Fruit fly (Drosophila melanogaster) whole organism, embryonic: ENCODE data around the gene Irk1.

Source experiments
- BtbVII ChIP-seq: fragments of 200-800 bp; sonication (Bioruptor generic); optimal IDR thresholded peaks from 3 replicates; lab custom pipeline; 2017; ENCODE audit warnings: missing biosample characterization, mild to moderate bottlenecking, missing genetic modification characterization
- CG13424 ChIP-seq: fragments of 200-800 bp; sonication (Bioruptor generic); optimal IDR thresholded peaks from 2 replicates; lab custom pipeline; 2019; ENCODE audit warnings: missing biosample characterization, mild to moderate bottlenecking, missing genetic modification characterization, moderate library complexity
- CG14050 ChIP-seq: fragments of 200-800 bp; sonication (Bioruptor generic); IDR thresholded peaks from 3 replicates; pipeline ENCODE4 v1.3.6; 2022; ENCODE audit warnings: missing biosample characterization, missing genetic modification characterization
- CG14860 ChIP-seq: fragments of 200-800 bp; sonication (Bioruptor generic); IDR thresholded peaks from 3 replicates; pipeline ENCODE4 v1.3.6; 2022; ENCODE audit warnings: missing biosample characterization, missing genetic modification characterization; ENCODE audit not compliant: partially characterized antibody
- CG15601 ChIP-seq: fragments of 200-800 bp; sonication (Bioruptor generic); optimal IDR thresholded peaks from 3 replicates; lab custom pipeline; 2019; ENCODE audit warnings: missing biosample characterization, mild to moderate bottlenecking, missing genetic modification characterization, moderate library complexity
- CG1602 ChIP-seq: fragments of 200-800 bp; sonication (Bioruptor generic); optimal IDR thresholded peaks from 3 replicates; lab custom pipeline; 2016; ENCODE audit warnings: missing biosample characterization, missing genetic modification characterization
- CG16779 ChIP-seq: fragments of 200-800 bp; sonication (Bioruptor generic); IDR thresholded peaks from 2 replicates; pipeline ENCODE4 v1.3.6; 2022; ENCODE audit warnings: missing biosample characterization, missing genetic modification characterization
- CG17829 ChIP-seq: fragments of 200-800 bp; optimal IDR thresholded peaks from 2 replicates; lab custom pipeline; 2019; ENCODE audit warnings: missing biosample characterization, mild to moderate bottlenecking, missing genetic modification characterization, moderate library complexity
- CG17912 ChIP-seq: fragments of 200-800 bp; sonication (Bioruptor generic); optimal IDR thresholded peaks from 2 replicates; lab custom pipeline; 2018; ENCODE audit warnings: missing biosample characterization, mild to moderate bottlenecking, missing genetic modification characterization
- CG1792 ChIP-seq: fragments of 200-800 bp; sonication (Bioruptor generic); optimal IDR thresholded peaks from 2 replicates; lab custom pipeline; 2016; ENCODE audit warnings: missing biosample characterization, missing genetic modification characterization
- CG33213 ChIP-seq: fragments of 200-800 bp; sonication (Bioruptor generic); optimal IDR thresholded peaks from 3 replicates; lab custom pipeline; 2016; ENCODE audit warnings: missing biosample characterization, missing genetic modification characterization
- CG3726 ChIP-seq: fragments of 200-800 bp; sonication (Bioruptor generic); IDR thresholded peaks from 3 replicates; pipeline ENCODE4, ENCODE4 v1.3.6; 2022; ENCODE audit warnings: missing biosample characterization, missing genetic modification characterization
- CG6791 ChIP-seq: fragments of 200-800 bp; sonication (Bioruptor generic); IDR thresholded peaks from 3 replicates; pipeline ENCODE4 v1.3.6; 2022; ENCODE audit warnings: missing biosample characterization, missing genetic modification characterization; ENCODE audit not compliant: partially characterized antibody
- CG7372 ChIP-seq: fragments of 200-800 bp; sonication (Bioruptor generic); IDR thresholded peaks from 2 replicates; pipeline ENCODE4 v1.3.6; 2022; ENCODE audit warnings: missing biosample characterization, missing genetic modification characterization
- CG8944 ChIP-seq: fragments of 200-800 bp; sonication (Bioruptor generic); optimal IDR thresholded peaks from 3 replicates; lab custom pipeline; 2016; ENCODE audit warnings: missing biosample characterization, missing genetic modification characterization
- CTCF ChIP-seq: fragments of 200-800 bp; sonication (Bioruptor generic); optimal IDR thresholded peaks from 2 replicates; lab custom pipeline; 2017; ENCODE audit warnings: missing biosample characterization, mild to moderate bottlenecking, missing genetic modification characterization, moderate library complexity
- Dip2 ChIP-seq: fragments of 200-800 bp; sonication (Bioruptor generic); IDR thresholded peaks from 2 replicates; pipeline ENCODE4 v1.3.6; 2022; ENCODE audit warnings: missing biosample characterization, missing genetic modification characterization
- Dref ChIP-seq: fragments of 200-800 bp; sonication (Bioruptor generic); IDR thresholded peaks from 2 replicates; pipeline ENCODE4 v1.3.6; 2022; ENCODE audit warnings: missing biosample characterization, missing genetic modification characterization
- Drgx ChIP-seq: fragments of 200-800 bp; sonication (Bioruptor generic); IDR thresholded peaks from 2 replicates; pipeline ENCODE4 v1.3.6; 2022; ENCODE audit warnings: missing biosample characterization, missing genetic modification characterization
- Fer1 ChIP-seq: fragments of 200-800 bp; sonication (Bioruptor generic); optimal IDR thresholded peaks from 2 replicates; lab custom pipeline; 2017; ENCODE audit warnings: missing biosample characterization, mild to moderate bottlenecking, missing genetic modification characterization
- Fer3 ChIP-seq: fragments of 200-800 bp; sonication (Bioruptor generic); optimal IDR thresholded peaks from 2 replicates; lab custom pipeline; 2018; ENCODE audit warnings: missing biosample characterization, mild to moderate bottlenecking, missing genetic modification characterization, moderate library complexity
- HLHmδ ChIP-seq: fragments of 200-800 bp; sonication (Bioruptor generic); optimal IDR thresholded peaks from 2 replicates; lab custom pipeline; 2018; ENCODE audit warnings: missing biosample characterization, mild to moderate bottlenecking, missing genetic modification characterization, moderate library complexity
- MTF-1 ChIP-seq: fragments of 200-800 bp; sonication (Bioruptor generic); optimal IDR thresholded peaks from 2 replicates; lab custom pipeline; 2018; ENCODE audit warnings: missing biosample characterization, mild to moderate bottlenecking, missing genetic modification characterization, borderline replicate concordance
- Mrtf ChIP-seq: fragments of 200-800 bp; sonication (Bioruptor generic); IDR thresholded peaks from 3 replicates; pipeline ENCODE4 v1.3.6; 2022; ENCODE audit warnings: missing biosample characterization, missing genetic modification characterization
- Nf-YA ChIP-seq: fragments of 200-800 bp; sonication (Bioruptor generic); IDR thresholded peaks from 2 replicates; pipeline ENCODE4 v1.3.6; 2022; ENCODE audit warnings: missing biosample characterization, missing genetic modification characterization
- Nf-YB ChIP-seq: fragments of 200-800 bp; sonication (Bioruptor generic); optimal IDR thresholded peaks from 3 replicates; lab custom pipeline; 2019; ENCODE audit warnings: missing biosample characterization, mild to moderate bottlenecking, missing genetic modification characterization, moderate library complexity
- Oli ChIP-seq: fragments of 200-800 bp; sonication (Bioruptor generic); optimal IDR thresholded peaks from 2 replicates; lab custom pipeline; 2018; ENCODE audit warnings: missing biosample characterization, mild to moderate bottlenecking, missing genetic modification characterization, moderate library complexity
- Ravus ChIP-seq: fragments of 200-800 bp; sonication (Bioruptor generic); IDR thresholded peaks from 2 replicates; pipeline ENCODE4 v1.3.6; 2022; ENCODE audit warnings: missing biosample characterization, missing genetic modification characterization
- Rx ChIP-seq: fragments of 200-800 bp; sonication (Bioruptor generic); IDR thresholded peaks from 2 replicates; pipeline ENCODE4 v1.3.6; 2022; ENCODE audit warnings: missing biosample characterization, missing genetic modification characterization
- az2 ChIP-seq: fragments of 200-800 bp; sonication (Bioruptor generic); optimal IDR thresholded peaks from 3 replicates; lab custom pipeline; 2016; ENCODE audit warnings: missing biosample characterization, missing genetic modification characterization
- corto ChIP-seq: fragments of 200-800 bp; sonication (Bioruptor generic); optimal IDR thresholded peaks from 2 replicates; lab custom pipeline; 2016; ENCODE audit warnings: missing biosample characterization, mild to moderate bottlenecking, missing genetic modification characterization, moderate library complexity
- ewg ChIP-seq: fragments of 200-800 bp; sonication (Bioruptor generic); optimal IDR thresholded peaks from 3 replicates; lab custom pipeline; 2017; ENCODE audit warnings: mild to moderate bottlenecking, missing biosample characterization, missing genetic modification reagents, missing genetic modification characterization
- fu2 ChIP-seq: fragments of 200-800 bp; sonication (Bioruptor generic); optimal IDR thresholded peaks from 2 replicates; lab custom pipeline; 2016; ENCODE audit warnings: missing biosample characterization, missing genetic modification characterization
- gem ChIP-seq: fragments of 200-800 bp; sonication (Bioruptor generic); optimal IDR thresholded peaks from 2 replicates; lab custom pipeline; 2019; ENCODE audit warnings: missing biosample characterization, mild to moderate bottlenecking, missing genetic modification characterization, moderate library complexity
- gfzf ChIP-seq: fragments of 200-800 bp; sonication (Bioruptor generic); optimal IDR thresholded peaks from 2 replicates; lab custom pipeline; 2016; ENCODE audit warnings: missing biosample characterization, mild to moderate bottlenecking, missing genetic modification characterization, moderate library complexity
- gt ChIP-seq: fragments of 200-800 bp; sonication (Bioruptor generic); IDR thresholded peaks from 2 replicates; pipeline ENCODE4 v1.3.6; 2022; ENCODE audit warnings: missing biosample characterization, missing genetic modification characterization
- hb ChIP-seq: fragments of 200-800 bp; sonication (Bioruptor generic); IDR thresholded peaks from 3 replicates; pipeline ENCODE4 v1.3.6; 2022; ENCODE audit warnings: missing biosample characterization, missing genetic modification characterization; ENCODE audit not compliant: partially characterized antibody
- insv ChIP-seq, 2 experiments: fragments of 200-800 bp; sonication (Bioruptor generic); optimal IDR thresholded peaks; 3 replicates each; lab custom pipeline; 2016 to 2018; ENCODE audit warnings: missing biosample characterization in 2 of 2, missing genetic modification characterization in 2 of 2
- jumu ChIP-seq: fragments of 200-800 bp; sonication (Bioruptor generic); optimal IDR thresholded peaks from 3 replicates; lab custom pipeline; 2016; ENCODE audit warnings: missing biosample characterization, missing genetic modification characterization
- nerfin-1 ChIP-seq: fragments of 200-800 bp; sonication (Bioruptor generic); optimal IDR thresholded peaks from 3 replicates; lab custom pipeline; 2019; ENCODE audit warnings: missing biosample characterization, mild to moderate bottlenecking, missing genetic modification characterization, moderate library complexity
- nmo ChIP-seq: fragments of 200-800 bp; sonication (Bioruptor generic); optimal IDR thresholded peaks from 2 replicates; lab custom pipeline; 2018; ENCODE audit warnings: missing biosample characterization, mild to moderate bottlenecking, missing genetic modification characterization, moderate library complexity
- nom ChIP-seq: fragments of 200-800 bp; sonication (Bioruptor generic); optimal IDR thresholded peaks from 2 replicates; lab custom pipeline; 2017; ENCODE audit warnings: missing biosample characterization, missing genetic modification characterization, mild to moderate bottlenecking, moderate library complexity, missing genetic modification reagents
- onecut ChIP-seq: fragments of 200-800 bp; sonication (Bioruptor generic); IDR thresholded peaks from 2 replicates; pipeline ENCODE4 v1.3.6; 2022; ENCODE audit warnings: missing biosample characterization, missing genetic modification characterization
- pfk ChIP-seq: fragments of 200-800 bp; sonication (Bioruptor generic); optimal IDR thresholded peaks from 2 replicates; lab custom pipeline; 2018; ENCODE audit warnings: missing biosample characterization, mild to moderate bottlenecking, missing genetic modification characterization, moderate library complexity
- sens-2 ChIP-seq: fragments of 200-800 bp; sonication (Bioruptor generic); IDR thresholded peaks from 2 replicates; pipeline ENCODE4 v1.3.6; 2022; ENCODE audit warnings: missing biosample characterization, missing genetic modification characterization
- sna ChIP-seq: fragments of 200-800 bp; sonication (Bioruptor generic); IDR thresholded peaks from 2 replicates; pipeline ENCODE4 v1.3.6; 2022; ENCODE audit warnings: missing biosample characterization, missing genetic modification characterization; ENCODE audit not compliant: partially characterized antibody
- sqz ChIP-seq: fragments of 200-800 bp; sonication (Bioruptor generic); optimal IDR thresholded peaks from 3 replicates; lab custom pipeline; 2018; ENCODE audit warnings: missing biosample characterization, mild to moderate bottlenecking, missing genetic modification characterization
- tap ChIP-seq: fragments of 200-800 bp; optimal IDR thresholded peaks from 3 replicates; lab custom pipeline; 2019; ENCODE audit warnings: missing biosample characterization, mild to moderate bottlenecking, missing genetic modification characterization, moderate library complexity
- tll ChIP-seq, 2 experiments: fragments of 200-800 bp in 1 of 2; fragments of >200 bp in 1 of 2; sonication (Bioruptor generic) in 1 of 2; optimal IDR thresholded peaks; 2 replicates each; lab custom pipeline; 2017 to 2019; ENCODE audit warnings: missing biosample characterization in 2 of 2, missing genetic modification characterization in 2 of 2, mild to moderate bottlenecking in 1 of 2, moderate library complexity in 1 of 2
- ttk ChIP-seq: fragments of 200-800 bp; sonication (Bioruptor generic); IDR thresholded peaks from 2 replicates; pipeline ENCODE4 v2.1.2; 2022; ENCODE audit warnings: missing biosample characterization, missing genetic modification characterization
- wek ChIP-seq: fragments of 200-800 bp; sonication (Bioruptor generic); optimal IDR thresholded peaks from 3 replicates; lab custom pipeline; 2018; ENCODE audit warnings: missing biosample characterization, mild to moderate bottlenecking, missing genetic modification characterization, moderate library complexity

The Irk1 gene

dm6 chr3R:23180980-23181630 is 13.0 kb downstream of the Irk1 start (continued):
- TF ChIP-seq sqz (GFP tag; lab: Kevin White, UChicago) (no peak), gem (peak; percentile 48), Mrtf (GFP tag; lab: Robert Waterston, UW) (no peak), CG17829 (no peak), Fer3 (tag; lab: Kevin White, UChicago) (peak; percentile 49), MTF-1 (GFP tag; lab: Kevin White, UChicago) (peak; percentile 40), onecut (GFP tag; lab: Robert Waterston, UW) (no peak), gfzf (GFP tag; lab: Kevin White, UChicago) (no peak), CG15601 (tag; lab: Kevin White, UChicago) (no peak), corto (GFP tag; lab: Kevin White, UChicago) (no peak), CG14050 (no peak), Nf-YB (GFP tag; lab: Kevin White, UChicago) (no peak), CG33213 (GFP tag; lab: Kevin White, UChicago) (no peak), sens-2 (GFP tag; lab: Robert Waterston, UW) (no peak), Nf-YA (GFP tag; lab: Robert Waterston, UW) (no peak), Dip2 (GFP tag; lab: Robert Waterston, UW) (no peak), CG1602 (GFP tag; lab: Kevin White, UChicago) (no peak), HLHmδ (no peak), nerfin-1 (tag; lab: Kevin White, UChicago) (no peak), gt (no peak), CG16779 (GFP tag; lab: Robert Waterston, UW) (no peak), CG7372 (GFP tag; lab: Robert Waterston, UW) (no peak), ewg (GFP tag; lab: Kevin White, UChicago) (no peak), tap (peak; percentile 38), nom (GFP tag; lab: Kevin White, UChicago) (no peak), Drgx (GFP tag; lab: Robert Waterston, UW) (no peak), Oli (tag; lab: Kevin White, UChicago) (no peak), hb (no peak), fu2 (GFP tag; lab: Kevin White, UChicago) (no peak), sna (no peak), CTCF (no peak), jumu (no peak), az2 (GFP tag; lab: Kevin White, UChicago) (no peak), Rx (GFP tag; lab: Robert Waterston, UW) (no peak), CG6791 (GFP tag; lab: Robert Waterston, UW) (no peak), nmo (GFP tag; lab: Kevin White, UChicago) (no peak), CG17912 (GFP tag; lab: Kevin White, UChicago) (no peak), pfk (GFP tag; lab: Kevin White, UChicago) (no peak), tll (GFP tag; optimal IDR thresholded peaks at IDR 0.05; lab: Kevin White, UChicago) (no peak), Ravus (GFP tag; lab: Robert Waterston, UW) (no peak), CG8944 (GFP tag; lab: Kevin White, UChicago) (peak; percentile 5), BtbVII (GFP tag; lab: Kevin White, UChicago) (peak; percentile 21), ttk (GFP tag; lab: Robert Waterston, UW) (no peak), CG1792 (GFP tag; lab: Kevin White, UChicago) (peak; percentile 60), insv (GFP tag; optimal IDR thresholded peaks at IDR 0.05; lab: Kevin White, UChicago) (no peak), wek (no peak), Fer1 (no peak), CG3726 (GFP tag; lab: Robert Waterston, UW) (no peak), Dref (GFP tag; lab: Robert Waterston, UW) (no peak), CG14860 (no peak), CG13424 (tag; lab: Kevin White, UChicago) (no peak)
